Worm (Caenorhabditis elegans) whole organism, young adult: ENCODE data around the gene irg-4.

Experiments
- B0035.1 ChIP-seq: sonication (generic microtip); optimal IDR thresholded peaks from 2 replicates; lab custom pipeline; 2016; ENCODE audit warnings: missing genetic modification characterization, mild to moderate bottlenecking, missing compliant biosample characterization, missing genotype, missing genetic modification reagents
- C17E4.6 ChIP-seq: fragments of 200-800 bp; sonication (Bioruptor generic); IDR thresholded peaks from 2 replicates; pipeline ENCODE4 v1.3.6; 2022; ENCODE audit warnings: missing genetic modification reagents, missing genetic modification characterization, missing compliant biosample characterization
- F23B12.7 ChIP-seq: sonication (generic microtip); optimal IDR thresholded peaks from 2 replicates; lab custom pipeline; 2017; ENCODE audit warnings: missing genetic modification characterization, mild to moderate bottlenecking, missing compliant biosample characterization, antibody characterized with exemption, moderate library complexity; ENCODE audit not compliant: insufficient read depth
- F39B2.1 ChIP-seq: fragments of 200-800 bp; sonication (Bioruptor generic); IDR thresholded peaks from 2 replicates; pipeline ENCODE4 v1.3.6; 2022; ENCODE audit warnings: missing genetic modification reagents, missing genetic modification characterization, missing compliant biosample characterization
- F52B5.7 ChIP-seq: sonication (generic microtip); optimal IDR thresholded peaks from 2 replicates; lab custom pipeline; 2016; ENCODE audit warnings: mild to moderate bottlenecking, missing genetic modification characterization, missing compliant biosample characterization
- K12H6.12 ChIP-seq: fragments of 200-800 bp; sonication (Bioruptor generic); optimal IDR thresholded peaks from 2 replicates; lab custom pipeline; 2018; ENCODE audit warnings: mild to moderate bottlenecking, missing genetic modification characterization, missing compliant biosample characterization
- T26A5.8 ChIP-seq: sonication (generic microtip); optimal IDR thresholded peaks from 2 replicates; lab custom pipeline; 2016; ENCODE audit warnings: missing genetic modification characterization, missing compliant biosample characterization
- Y53F4B.3 ChIP-seq: fragments of 200-800 bp; sonication (Bioruptor generic); IDR thresholded peaks from 2 replicates; pipeline ENCODE4 v1.3.6; 2022; ENCODE audit warnings: missing genetic modification reagents, missing genetic modification characterization, missing compliant biosample characterization
- Y56A3A.18 ChIP-seq: fragments of 200-800 bp; sonication (Bioruptor generic); IDR thresholded peaks from 2 replicates; pipeline ENCODE4 v1.3.6; 2022; ENCODE audit warnings: missing genetic modification reagents, missing genetic modification characterization, missing compliant biosample characterization
- Y79H2A.3 ChIP-seq: fragments of 200-800 bp; sonication (Bioruptor generic); conservative IDR thresholded peaks from 2 replicates; pipeline ENCODE4 v1.3.6; 2022; ENCODE audit warnings: missing genetic modification reagents, missing genetic modification characterization, missing compliant biosample characterization
- ZK185.1 ChIP-seq: sonication (generic microtip); optimal IDR thresholded peaks from 2 replicates; lab custom pipeline; 2016; ENCODE audit warnings: mild to moderate bottlenecking, missing genetic modification characterization, missing compliant biosample characterization; ENCODE audit not compliant: poor library complexity, severe bottlenecking
- aptf-3 ChIP-seq: fragments of 200-800 bp; sonication (Bioruptor generic); IDR thresholded peaks from 2 replicates; pipeline ENCODE4 v1.3.6; 2022; ENCODE audit warnings: missing genetic modification characterization, missing compliant biosample characterization
- athp-1 ChIP-seq: sonication (generic microtip); optimal IDR thresholded peaks from 2 replicates; lab custom pipeline; 2017; ENCODE audit warnings: mild to moderate bottlenecking, missing genetic modification characterization, missing compliant biosample characterization
- attf-3 ChIP-seq: fragments of 200-800 bp; sonication (Bioruptor generic); conservative IDR thresholded peaks from 2 replicates; pipeline ENCODE4 v1.3.6; 2022; ENCODE audit warnings: missing genetic modification reagents, missing genetic modification characterization, missing compliant biosample characterization
- bed-1 ChIP-seq: fragments of 200-800 bp; sonication (Bioruptor generic); IDR thresholded peaks from 2 replicates; pipeline ENCODE4 v1.3.6; 2022; ENCODE audit warnings: missing genetic modification reagents, missing genetic modification characterization, missing compliant biosample characterization
- cebp-2 ChIP-seq: fragments of 200-800 bp; sonication (Bioruptor generic); IDR thresholded peaks from 2 replicates; pipeline ENCODE4 v1.3.6; 2022; ENCODE audit warnings: missing genetic modification characterization, missing compliant biosample characterization
- ceh-40 ChIP-seq: fragments of 200-800 bp; sonication (Bioruptor generic); IDR thresholded peaks from 2 replicates; pipeline ENCODE4 v1.3.6; 2022; ENCODE audit warnings: missing genetic modification characterization, missing compliant biosample characterization
- ceh-58 ChIP-seq: fragments of 200-800 bp; sonication (Bioruptor generic); IDR thresholded peaks from 2 replicates; pipeline ENCODE4 v1.3.6; 2022; ENCODE audit warnings: missing genetic modification characterization, missing compliant biosample characterization
- ceh-91 ChIP-seq: fragments of 200-800 bp; sonication (Bioruptor generic); IDR thresholded peaks from 2 replicates; pipeline ENCODE4 v1.3.6; 2022; ENCODE audit warnings: missing genetic modification reagents, missing genetic modification characterization, missing compliant biosample characterization
- dpff-1 ChIP-seq: sonication (generic microtip); optimal IDR thresholded peaks from 2 replicates; lab custom pipeline; 2017; ENCODE audit warnings: mild to moderate bottlenecking, missing genetic modification characterization, missing compliant biosample characterization
- hlh-26 ChIP-seq: fragments of 200-800 bp; sonication (Bioruptor generic); conservative IDR thresholded peaks from 2 replicates; pipeline ENCODE4 v1.3.6; 2022; ENCODE audit warnings: missing genetic modification reagents, missing genetic modification characterization, missing compliant biosample characterization
- hmg-1.2 ChIP-seq: fragments of 200-800 bp; sonication (Bioruptor generic); IDR thresholded peaks from 2 replicates; pipeline ENCODE4 v1.3.6; 2022; ENCODE audit warnings: missing genetic modification reagents, missing genetic modification characterization, missing compliant biosample characterization
- hmg-20 ChIP-seq: fragments of 200-800 bp; sonication (Bioruptor generic); IDR thresholded peaks from 2 replicates; pipeline ENCODE4 v1.3.6; 2022; ENCODE audit warnings: missing genetic modification reagents, missing genetic modification characterization, missing compliant biosample characterization
- lin-26 ChIP-seq: fragments of 200-800 bp; sonication (Bioruptor generic); IDR thresholded peaks from 2 replicates; pipeline ENCODE4 v1.3.6; 2022; ENCODE audit warnings: missing genetic modification reagents, missing genetic modification characterization, missing compliant biosample characterization
- lin-35 ChIP-seq, 3 experiments: fragments of 150-350 bp in 2 of 3; sonication (generic microtip) in 1 of 3; optimal IDR thresholded peaks; 2 replicates each; lab custom pipeline; 2014 to 2018; ENCODE audit warnings: missing biosample characterization in 3 of 3, missing genetic modification characterization in 3 of 3, missing genetic modification reagents in 3 of 3
- lir-1 ChIP-seq: fragments of 200-800 bp; sonication (Bioruptor generic); conservative IDR thresholded peaks from 2 replicates; pipeline ENCODE4 v1.3.6; 2022; ENCODE audit warnings: missing genetic modification reagents, missing genetic modification characterization, missing compliant biosample characterization
- lsl-1 ChIP-seq: fragments of 200-800 bp; sonication (Bioruptor generic); optimal IDR thresholded peaks from 2 replicates; lab custom pipeline; 2018; ENCODE audit warnings: mild to moderate bottlenecking, missing genetic modification characterization, moderate library complexity, missing compliant biosample characterization
- mel-28 ChIP-seq: sonication (generic microtip); optimal IDR thresholded peaks from 2 replicates; lab custom pipeline; 2016; ENCODE audit warnings: borderline replicate concordance, mild to moderate bottlenecking, missing genetic modification characterization, missing compliant biosample characterization
- mes-4 ChIP-seq: sonication (generic microtip); optimal IDR thresholded peaks from 2 replicates; lab custom pipeline; 2016; ENCODE audit warnings: missing genotype, missing genetic modification characterization, missing compliant biosample characterization
- nhr-120 ChIP-seq: fragments of 200-800 bp; sonication (Bioruptor generic); IDR thresholded peaks from 2 replicates; pipeline ENCODE4 v1.3.6; 2022; ENCODE audit warnings: missing genetic modification characterization, missing compliant biosample characterization
- nhr-27 ChIP-seq: fragments of 200-800 bp; sonication (Bioruptor generic); optimal IDR thresholded peaks from 2 replicates; lab custom pipeline; 2018; ENCODE audit warnings: mild to moderate bottlenecking, missing genetic modification characterization, moderate library complexity, missing compliant biosample characterization
- nhr-90 ChIP-seq: sonication (generic microtip); optimal IDR thresholded peaks from 2 replicates; lab custom pipeline; 2016; ENCODE audit warnings: missing genotype, mild to moderate bottlenecking, missing genetic modification characterization, missing compliant biosample characterization
- rec-8 ChIP-seq, 2 experiments: sonication (generic microtip); optimal IDR thresholded peaks; 2 replicates each; lab custom pipeline; 2016; ENCODE audit warnings: mild to moderate bottlenecking in 2 of 2, missing genetic modification characterization in 2 of 2, missing genetic modification reagents in 2 of 2, missing genotype in 2 of 2, missing biosample characterization in 1 of 2, missing compliant biosample characterization in 1 of 2, moderate library complexity in 1 of 2
- sdz-38 ChIP-seq: sonication (generic microtip); optimal IDR thresholded peaks from 2 replicates; lab custom pipeline; 2016; ENCODE audit warnings: missing genotype, missing genetic modification characterization, missing compliant biosample characterization
- sea-2 ChIP-seq: fragments of 200-800 bp; sonication (Bioruptor generic); IDR thresholded peaks from 2 replicates; pipeline ENCODE4 v1.3.6; 2022; ENCODE audit warnings: missing genetic modification characterization, missing compliant biosample characterization
- snpc-1.1 ChIP-seq: sonication (generic microtip); optimal IDR thresholded peaks from 2 replicates; lab custom pipeline; 2017; ENCODE audit warnings: missing genetic modification characterization, mild to moderate bottlenecking, missing compliant biosample characterization, antibody characterized with exemption, moderate library complexity, missing genotype, missing genetic modification reagents; ENCODE audit not compliant: insufficient read depth
- snpc-1.3 ChIP-seq: sonication (generic microtip); optimal IDR thresholded peaks from 2 replicates; lab custom pipeline; 2017; ENCODE audit warnings: missing genetic modification characterization, mild to moderate bottlenecking, missing compliant biosample characterization, antibody characterized with exemption, moderate library complexity, missing genotype, missing genetic modification reagents; ENCODE audit not compliant: insufficient read depth
- snpc-3.4 ChIP-seq: sonication (generic microtip); optimal IDR thresholded peaks from 2 replicates; lab custom pipeline; 2017; ENCODE audit warnings: missing genetic modification characterization, mild to moderate bottlenecking, missing compliant biosample characterization, antibody characterized with exemption, moderate library complexity, missing genotype, missing genetic modification reagents
- snpc-4 ChIP-seq, 5 experiments: fragments of 150-350 bp in 1 of 5; sonication (generic microtip) in 4 of 5; optimal IDR thresholded peaks; 2 replicates each; lab custom pipeline; 2014 to 2018; ENCODE audit warnings: missing genetic modification characterization in 5 of 5, missing biosample characterization in 3 of 5, antibody characterized with exemption in 2 of 5, mild to moderate bottlenecking in 2 of 5, missing compliant biosample characterization in 2 of 5, missing genotype in 2 of 5, moderate library complexity in 2 of 5, missing genetic modification reagents in 1 of 5
- tlf-1 ChIP-seq: fragments of 200-800 bp; sonication (Bioruptor generic); optimal IDR thresholded peaks from 2 replicates; lab custom pipeline; 2018; ENCODE audit warnings: mild to moderate bottlenecking, missing genetic modification characterization, missing compliant biosample characterization
- unc-62 ChIP-seq: fragments of 150-350 bp; optimal IDR thresholded peaks from 2 replicates; lab custom pipeline; 2014; ENCODE audit warnings: missing biosample characterization, missing genetic modification reagents, missing genetic modification characterization
- zim-3 ChIP-seq: sonication (generic microtip); optimal IDR thresholded peaks from 2 replicates; lab custom pipeline; 2017; ENCODE audit warnings: mild to moderate bottlenecking, missing genetic modification characterization, moderate library complexity, missing compliant biosample characterization
- ztf-18 ChIP-seq: sonication (generic microtip); optimal IDR thresholded peaks from 2 replicates; lab custom pipeline; 2016; ENCODE audit warnings: missing genotype, mild to moderate bottlenecking, missing genetic modification characterization, missing compliant biosample characterization
- ztf-22 ChIP-seq: fragments of 200-800 bp; sonication (Bioruptor generic); optimal IDR thresholded peaks from 2 replicates; lab custom pipeline; 2018; ENCODE audit warnings: mild to moderate bottlenecking, missing genetic modification characterization, moderate library complexity, missing compliant biosample characterization
- ztf-25 ChIP-seq: fragments of 200-800 bp; sonication (Bioruptor generic); IDR thresholded peaks from 2 replicates; pipeline ENCODE4 v1.3.6; 2022; ENCODE audit warnings: missing genetic modification reagents, missing genetic modification characterization, missing compliant biosample characterization

irg-4 gene

ce11 chrIV:12417536-12418195 lies 18.0 kb upstream of the irg-4 start, which contains the start of gene F08G5.3 (continued):
- TF ChIP-seq Y56A3A.18 (GFP tag; lab: Robert Waterston, UW) (0 out of 2 replicates have a peak, but pooled peaks have one; percentile 62), sdz-38 (no peak), ZK185.1 (peak; percentile 63), tlf-1 (GFP tag; lab: Kevin White, UChicago) (peak; percentile 48), athp-1 (peak; percentile 58), lsl-1 (peak; percentile 43), nhr-120 (GFP tag; lab: Robert Waterston, UW) (no peak), ceh-40 (GFP tag; lab: Robert Waterston, UW) (0 out of 2 replicates have a peak, but pooled peaks have one; percentile 64), F23B12.7 (tag; lab: Kevin White, UChicago) (peak; percentile 73), T26A5.8 (tag; lab: Kevin White, UChicago) (peak; percentile 45), snpc-4 (GFP tag; optimal IDR thresholded peaks at IDR 0.05; lab: Kevin White, UChicago) (peak; percentile 82), snpc-4 (tag; optimal IDR thresholded peaks at IDR 0.05; lab: Kevin White, UChicago) (peak; percentile 14 to 81 (median 64)), snpc-1.3 (peak; percentile 74), nhr-27 (no peak), F52B5.7 (tag; lab: Kevin White, UChicago) (peak; percentile 43), lin-35 (GFP tag; optimal IDR thresholded peaks at IDR 0.05; lab: Kevin White, UChicago) (peak in 1 of 3 experiments; percentile 77), snpc-3.4 (tag; lab: Kevin White, UChicago) (peak; percentile 71), hmg-1.2 (GFP tag; lab: Robert Waterston, UW) (peak; percentile 67), aptf-3 (GFP tag; lab: Robert Waterston, UW) (no peak), ztf-25 (GFP tag; lab: Robert Waterston, UW) (peak; percentile 94), hlh-26 (GFP tag; lab: Robert Waterston, UW) (no peak), ceh-58 (GFP tag; lab: Robert Waterston, UW) (no peak), snpc-1.1 (peak; percentile 78), mes-4 (peak; percentile 82), cebp-2 (peak; percentile 90; the same call in 1 of the 2 replicates), Y53F4B.3 (GFP tag; lab: Robert Waterston, UW) (0 out of 2 replicates have a peak, but pooled peaks have one; percentile 43), nhr-90 (peak; percentile 77), ztf-18 (tag; lab: Kevin White, UChicago) (peak; percentile 66), ceh-91 (GFP tag; lab: Robert Waterston, UW) (no peak), lin-26 (GFP tag; lab: Robert Waterston, UW) (peak; percentile 91), K12H6.12 (tag; lab: Kevin White, UChicago) (peak; percentile 21), sea-2 (GFP tag; lab: Robert Waterston, UW) (no peak), hmg-20 (no peak), ztf-22 (GFP tag; lab: Kevin White, UChicago) (no peak), unc-62 (GFP tag; lab: Kevin White, UChicago) (no peak), rec-8 (tag; optimal IDR thresholded peaks at IDR 0.05; lab: Kevin White, UChicago) (peak; percentile 49 to 90), mel-28 (no peak), attf-3 (GFP tag; lab: Robert Waterston, UW) (peak; percentile 42; the same call in 1 of the 2 replicates), Y79H2A.3 (GFP tag; lab: Robert Waterston, UW) (no peak), zim-3 (peak; percentile 73), B0035.1 (tag; lab: Kevin White, UChicago) (no peak), C17E4.6 (0 out of 2 replicates have a peak, but pooled peaks have one; percentile 33), bed-1 (GFP tag; lab: Robert Waterston, UW) (0 out of 2 replicates have a peak, but pooled peaks have one; percentile 68), lir-1 (no peak), dpff-1 (tag; lab: Kevin White, UChicago) (no peak), F39B2.1 (GFP tag; lab: Robert Waterston, UW) (no peak)
